Fruit fly (Drosophila melanogaster) whole organism, prepupa: ENCODE measurements around the gene 825-Oak.
"Not testable (repeated sequence)": the region's sequence is repeated elsewhere in the genome, so short reads cannot be mapped to it uniquely, and the experiment has no call there.

Source experiments
- CG10631 ChIP-seq: fragments of 200-800 bp; sonication (Bioruptor generic); optimal IDR thresholded peaks from 2 replicates; lab custom pipeline; 2016; ENCODE audit warnings: missing biosample characterization, missing genetic modification characterization
- CG10669 ChIP-seq: fragments of 200-800 bp; sonication (Bioruptor generic); optimal IDR thresholded peaks from 3 replicates; lab custom pipeline; 2018; ENCODE audit warnings: missing biosample characterization, mild to moderate bottlenecking, missing genetic modification characterization, moderate library complexity
- CG11762 ChIP-seq: fragments of 200-800 bp; sonication (Bioruptor generic); optimal IDR thresholded peaks from 3 replicates; lab custom pipeline; 2016; ENCODE audit warnings: missing biosample characterization, missing genetic modification characterization; ENCODE audit not compliant: insufficient read depth
- CG11902 ChIP-seq: fragments of 200-800 bp; sonication (Bioruptor generic); optimal IDR thresholded peaks from 3 replicates; lab custom pipeline; 2016; ENCODE audit warnings: missing biosample characterization, missing genetic modification characterization
- CG15336 ChIP-seq: fragments of 200-800 bp; sonication (Bioruptor generic); IDR thresholded peaks from 2 replicates; pipeline ENCODE4 v1.3.6; 2022; ENCODE audit warnings: missing biosample characterization, missing genetic modification characterization
- CG3032 ChIP-seq: fragments of 200-800 bp; optimal IDR thresholded peaks from 2 replicates; lab custom pipeline; 2019; ENCODE audit warnings: missing biosample characterization, mild to moderate bottlenecking, missing genetic modification characterization, moderate library complexity
- CG32006 ChIP-seq: fragments of 200-800 bp; sonication (Bioruptor generic); optimal IDR thresholded peaks from 3 replicates; lab custom pipeline; 2017; ENCODE audit warnings: missing biosample characterization, mild to moderate bottlenecking, missing genetic modification characterization
- CG34406 ChIP-seq: fragments of 200-800 bp; sonication (Bioruptor generic); optimal IDR thresholded peaks from 3 replicates; lab custom pipeline; 2016; ENCODE audit warnings: missing biosample characterization, missing genetic modification characterization
- CG3919 ChIP-seq: fragments of 200-800 bp; sonication (Bioruptor generic); optimal IDR thresholded peaks from 3 replicates; lab custom pipeline; 2016; ENCODE audit warnings: missing biosample characterization, missing genetic modification characterization
- CG4318 ChIP-seq: fragments of 200-800 bp; sonication (Bioruptor generic); optimal IDR thresholded peaks from 3 replicates; lab custom pipeline; 2017; ENCODE audit warnings: missing biosample characterization, mild to moderate bottlenecking, missing genetic modification characterization
- CG6276 ChIP-seq: fragments of 200-800 bp; sonication (Bioruptor generic); optimal IDR thresholded peaks from 2 replicates; lab custom pipeline; 2017; ENCODE audit warnings: missing biosample characterization, mild to moderate bottlenecking, missing genetic modification characterization
- CG6808 ChIP-seq: fragments of 200-800 bp; sonication (Bioruptor generic); optimal IDR thresholded peaks from 3 replicates; lab custom pipeline; 2017; ENCODE audit warnings: missing biosample characterization, missing genetic modification characterization, mild to moderate bottlenecking, moderate library complexity, missing genetic modification reagents
- CG8119 ChIP-seq: fragments of 200-800 bp; sonication (Bioruptor generic); IDR thresholded peaks from 3 replicates; pipeline ENCODE4 v1.3.6; 2022; ENCODE audit warnings: missing biosample characterization, missing genetic modification characterization
- CG8319 ChIP-seq: fragments of 200-800 bp; sonication (Bioruptor generic); optimal IDR thresholded peaks from 3 replicates; lab custom pipeline; 2016; ENCODE audit warnings: missing biosample characterization, missing genetic modification characterization
- CG8632 ChIP-seq: fragments of 200-800 bp; sonication (Bioruptor generic); optimal IDR thresholded peaks from 3 replicates; lab custom pipeline; 2016; ENCODE audit warnings: missing biosample characterization, missing genetic modification characterization
- Eip78C ChIP-seq: fragments of 200-800 bp; sonication (Bioruptor generic); peaks from one replicate; lab custom pipeline; 2016; ENCODE audit warnings: missing biosample characterization, missing genetic modification characterization
- Eip93F ChIP-seq: fragments of 200-800 bp; sonication (Bioruptor generic); optimal IDR thresholded peaks from 2 replicates; lab custom pipeline; 2016; ENCODE audit warnings: missing biosample characterization, mild to moderate bottlenecking, missing genetic modification characterization
- Ets96B ChIP-seq: fragments of 200-800 bp; optimal IDR thresholded peaks from 2 replicates; lab custom pipeline; 2019; ENCODE audit warnings: missing biosample characterization, mild to moderate bottlenecking, missing genetic modification characterization, moderate library complexity
- Gug ChIP-seq: fragments of 200-800 bp; sonication (Bioruptor generic); IDR thresholded peaks from 2 replicates; pipeline ENCODE4 v1.3.6; 2022; ENCODE audit warnings: missing biosample characterization, missing genetic modification characterization
- Hr38 ChIP-seq: sonication (Bioruptor generic); optimal IDR thresholded peaks from 2 replicates; lab custom pipeline; 2016; ENCODE audit warnings: missing biosample characterization, missing genetic modification characterization
- Hr39 ChIP-seq: fragments of 200-800 bp; sonication (Bioruptor generic); optimal IDR thresholded peaks from 2 replicates; lab custom pipeline; 2016; ENCODE audit warnings: missing biosample characterization, missing genetic modification characterization
- Hr4 ChIP-seq: fragments of 200-800 bp; sonication (Bioruptor generic); optimal IDR thresholded peaks from 3 replicates; lab custom pipeline; 2016; ENCODE audit warnings: missing biosample characterization, missing genetic modification characterization
- Met ChIP-seq: fragments of 200-800 bp; sonication (Bioruptor generic); optimal IDR thresholded peaks from 3 replicates; lab custom pipeline; 2016; ENCODE audit warnings: missing biosample characterization, missing genetic modification characterization
- achi ChIP-seq: fragments of 200-800 bp; sonication (Bioruptor generic); optimal IDR thresholded peaks from 3 replicates; lab custom pipeline; 2016; ENCODE audit warnings: missing biosample characterization, missing genetic modification characterization
- cyc ChIP-seq: fragments of 200-800 bp; sonication (Bioruptor generic); optimal IDR thresholded peaks from 3 replicates; lab custom pipeline; 2016; ENCODE audit warnings: missing biosample characterization, missing genetic modification characterization
- dsx ChIP-seq: fragments of 200-800 bp; optimal IDR thresholded peaks from 3 replicates; lab custom pipeline; 2019; ENCODE audit warnings: missing biosample characterization, mild to moderate bottlenecking, missing genetic modification characterization, moderate library complexity; ENCODE audit not compliant: poor library complexity, severe bottlenecking
- eg ChIP-seq: fragments of 200-800 bp; sonication (Bioruptor generic); IDR thresholded peaks from 3 replicates; pipeline ENCODE4 v1.3.6; 2022; ENCODE audit warnings: missing biosample characterization, missing genetic modification characterization
- fkh ChIP-seq: fragments of 200-800 bp; sonication (Bioruptor generic); optimal IDR thresholded peaks from 3 replicates; lab custom pipeline; 2017; ENCODE audit warnings: missing biosample characterization, mild to moderate bottlenecking, missing genetic modification characterization, moderate library complexity
- net ChIP-seq: fragments of 200-800 bp; sonication (Bioruptor generic); optimal IDR thresholded peaks from 3 replicates; lab custom pipeline; 2016; ENCODE audit warnings: missing biosample characterization, missing genetic modification characterization
- pdm3 ChIP-seq: fragments of 200-800 bp; sonication (Bioruptor generic); optimal IDR thresholded peaks from 3 replicates; lab custom pipeline; 2016; ENCODE audit warnings: missing biosample characterization, missing genetic modification characterization
- spab ChIP-seq: fragments of 200-800 bp; sonication (Bioruptor generic); optimal IDR thresholded peaks from 2 replicates; lab custom pipeline; 2017; ENCODE audit warnings: missing biosample characterization, mild to moderate bottlenecking, missing genetic modification characterization, missing genetic modification reagents
- svp ChIP-seq: fragments of 200-800 bp; sonication (Bioruptor generic); peaks from one replicate; lab custom pipeline; 2016; ENCODE audit warnings: missing biosample characterization, missing genetic modification characterization

825-Oak gene

dm6 chr3L:19497623-19498022 lies 25.6 kb upstream of the 825-Oak start, which contains the start of gene CG9449:
TSS of gene CG9449 (minus strand) at chr3L:19497723.
- TF ChIP-seq Eip93F (GFP tag; lab: Kevin White, UChicago) (no peak), fkh (peak; percentile 47)

- TF ChIP-seq CG3919 (GFP tag; lab: Kevin White, UChicago) (no peak), CG3032 (tag; lab: Kevin White, UChicago) (no peak), CG6276 (no peak), pdm3 (GFP tag; lab: Kevin White, UChicago) (no peak), CG10669 (GFP tag; lab: Kevin White, UChicago) (no peak)
Observed at dm6 chr3L:19497135-19497534, 25.1 kb upstream of the 825-Oak start.

DNA sequence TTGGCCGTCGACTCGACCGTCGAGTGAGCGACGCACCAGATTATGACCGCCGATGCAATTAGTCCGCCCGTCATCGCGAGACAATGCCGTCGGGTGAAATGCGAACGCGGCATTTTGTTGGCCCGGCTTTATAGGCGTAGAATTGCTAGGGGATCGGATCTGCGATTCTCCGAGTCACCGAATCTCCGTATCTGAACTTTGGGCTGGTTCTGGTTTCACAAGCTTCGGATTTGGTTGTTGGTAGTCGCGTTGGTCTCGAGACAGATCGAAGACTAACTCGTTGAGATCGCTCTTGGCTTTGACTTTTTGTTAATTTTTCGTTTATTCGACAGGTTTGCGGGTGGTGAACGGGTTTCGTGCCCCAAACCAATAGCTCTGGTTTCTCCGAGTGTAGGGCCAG lies 24.6 kb upstream of the 825-Oak start:
- no peak for TF ChIP-seq fkh
- TF ChIP-seq CG32006 (GFP tag; lab: Kevin White, UChicago): peak; percentile 6
- TF ChIP-seq CG8119: no peak
- no peak for TF ChIP-seq CG10631 (GFP tag; lab: Kevin White, UChicago)
- no peak for TF ChIP-seq CG4318 (GFP tag; lab: Kevin White, UChicago)
- peak; percentile 78 for TF ChIP-seq svp (GFP tag; lab: Kevin White, UChicago)
- no peak for TF ChIP-seq CG11902 (GFP tag; lab: Kevin White, UChicago)
- TF ChIP-seq Gug: no peak
- TF ChIP-seq CG8319: no peak
- TF ChIP-seq CG6808: no peak
- no peak for TF ChIP-seq eg
- no peak for TF ChIP-seq CG34406 (GFP tag; lab: Kevin White, UChicago)

- TF ChIP-seq CG8319 (no peak), dsx (GFP tag; lab: Kevin White, UChicago) (no peak), CG6808 (no peak), fkh (peak; percentile 71), Hr39 (no peak), CG6276 (no peak), Met (no peak), svp (GFP tag; lab: Kevin White, UChicago) (peak; percentile 80), spab (no peak), Eip78C (GFP tag; lab: Kevin White, UChicago) (peak; percentile 44), CG15336 (GFP tag; lab: Robert Waterston, UW) (no peak), CG8632 (GFP tag; lab: Kevin White, UChicago) (no peak), Hr38 (no peak), CG8119 (no peak)
Observed at dm6 chr3L:19495991-19496588, 24.1 kb upstream of the 825-Oak start.

- TF ChIP-seq svp (GFP tag; lab: Kevin White, UChicago) (peak; percentile 32), CG11762 (no peak), CG10631 (GFP tag; lab: Kevin White, UChicago) (no peak), achi (GFP tag; lab: Kevin White, UChicago) (no peak), cyc (no peak), CG11902 (GFP tag; lab: Kevin White, UChicago) (no peak), net (GFP tag; lab: Kevin White, UChicago) (no peak)
Observed at dm6 chr3L:19494954-19495353, 22.9 kb upstream of the 825-Oak start.

DNA sequence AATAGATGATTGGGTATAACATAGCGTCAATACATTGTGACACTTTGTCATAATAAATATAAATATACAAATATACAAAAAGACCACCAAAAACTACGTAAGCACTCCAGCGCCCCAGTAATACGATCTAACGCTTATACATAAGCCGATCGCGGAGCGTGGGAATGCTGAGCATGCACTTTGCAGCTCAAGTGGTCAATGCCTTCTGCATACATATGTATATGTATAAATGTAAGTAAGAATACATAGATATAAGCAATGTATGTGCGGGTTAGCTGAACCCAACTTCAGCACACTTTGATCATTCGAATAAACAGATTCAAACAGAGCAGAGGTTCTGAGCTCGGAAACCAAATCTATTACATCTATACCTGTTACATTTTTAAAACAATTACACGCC lies 15.2 kb upstream of the 825-Oak start, which contains the start of gene CG32212:
Gene CG32212, plus strand, starts transcription at position 301 of the 400 bp plus-strand sequence.
- TF ChIP-seq Ets96B; eg; Hr4 (GFP tag; lab: Kevin White, UChicago): not testable (repeated sequence)
